Fruit fly (Drosophila melanogaster) whole organism, embryonic: Measurements from ENCODE around the gene CG18508.

ENCODE experiments used
- Abd-B ChIP-seq: fragments of 200-800 bp; sonication (Bioruptor generic); optimal IDR thresholded peaks from 2 replicates; lab custom pipeline; 2018; ENCODE audit warnings: missing biosample characterization, mild to moderate bottlenecking, missing genetic modification characterization, moderate library complexity
- Aef1 ChIP-seq: fragments of 200-800 bp; sonication (Bioruptor generic); IDR thresholded peaks from 3 replicates; pipeline ENCODE4 v1.3.6; 2022; ENCODE audit warnings: missing biosample characterization, missing genetic modification characterization
- CG10209 ChIP-seq: fragments of 200-800 bp; sonication (Bioruptor generic); optimal IDR thresholded peaks from 3 replicates; lab custom pipeline; 2017; ENCODE audit warnings: missing biosample characterization, mild to moderate bottlenecking, missing genetic modification characterization, missing genetic modification reagents
- CG10321 ChIP-seq: fragments of 200-800 bp; sonication (Bioruptor generic); IDR thresholded peaks from 2 replicates; pipeline ENCODE4 v1.3.6; 2022; ENCODE audit warnings: missing biosample characterization, missing genetic modification characterization
- CG12659 ChIP-seq: fragments of 200-800 bp; sonication (Bioruptor generic); optimal IDR thresholded peaks from 3 replicates; lab custom pipeline; 2017; ENCODE audit warnings: mild to moderate bottlenecking, missing biosample characterization, missing genetic modification reagents, missing genetic modification characterization
- CG13424 ChIP-seq: fragments of 200-800 bp; sonication (Bioruptor generic); optimal IDR thresholded peaks from 2 replicates; lab custom pipeline; 2019; ENCODE audit warnings: missing biosample characterization, mild to moderate bottlenecking, missing genetic modification characterization, moderate library complexity
- CG1647 ChIP-seq: fragments of 200-800 bp; sonication (Bioruptor generic); optimal IDR thresholded peaks from 3 replicates; lab custom pipeline; 2016; ENCODE audit warnings: missing biosample characterization, missing genetic modification characterization
- CG16779 ChIP-seq: fragments of 200-800 bp; sonication (Bioruptor generic); IDR thresholded peaks from 2 replicates; pipeline ENCODE4 v1.3.6; 2022; ENCODE audit warnings: missing biosample characterization, missing genetic modification characterization
- CG17359 ChIP-seq: fragments of 200-800 bp; sonication (Bioruptor generic); optimal IDR thresholded peaks from 3 replicates; lab custom pipeline; 2018; ENCODE audit warnings: missing biosample characterization, mild to moderate bottlenecking, missing genetic modification characterization, moderate library complexity
- CG17612 ChIP-seq: fragments of 200-800 bp; sonication (Bioruptor generic); IDR thresholded peaks from 2 replicates; pipeline ENCODE4 v1.3.6; 2022; ENCODE audit warnings: missing biosample characterization, missing genetic modification characterization
- CG31224 ChIP-seq: fragments of 200-800 bp; sonication (Bioruptor generic); IDR thresholded peaks from 2 replicates; pipeline ENCODE4 v1.3.6; 2022; ENCODE audit warnings: missing biosample characterization, missing genetic modification characterization
- CG31365 ChIP-seq: fragments of 200-800 bp; sonication (Bioruptor generic); optimal IDR thresholded peaks from 2 replicates; lab custom pipeline; 2018; ENCODE audit warnings: missing biosample characterization, mild to moderate bottlenecking, missing genetic modification characterization
- CG32532 ChIP-seq: fragments of 200-800 bp; sonication (Bioruptor generic); IDR thresholded peaks from 2 replicates; pipeline ENCODE4 v1.3.6; 2022; ENCODE audit warnings: missing biosample characterization, missing genetic modification characterization
- CG3407 ChIP-seq: fragments of 200-800 bp; sonication (Bioruptor generic); optimal IDR thresholded peaks from 2 replicates; lab custom pipeline; 2018; ENCODE audit warnings: missing biosample characterization, mild to moderate bottlenecking, missing genetic modification characterization
- CG6175 ChIP-seq: fragments of 200-800 bp; sonication (Bioruptor generic); IDR thresholded peaks from 3 replicates; pipeline ENCODE4 v1.3.6; 2022; ENCODE audit warnings: missing biosample characterization, missing genetic modification characterization
- CG6791 ChIP-seq: fragments of 200-800 bp; sonication (Bioruptor generic); IDR thresholded peaks from 3 replicates; pipeline ENCODE4 v1.3.6; 2022; ENCODE audit warnings: missing biosample characterization, missing genetic modification characterization; ENCODE audit not compliant: partially characterized antibody
- CoRest ChIP-seq: fragments of 200-800 bp; sonication (Bioruptor generic); optimal IDR thresholded peaks from 3 replicates; lab custom pipeline; 2018; ENCODE audit warnings: missing biosample characterization, mild to moderate bottlenecking, missing genetic modification characterization, moderate library complexity
- Dfd ChIP-seq, 2 experiments: fragments of >200 bp; optimal IDR thresholded peaks; 2 replicates each; lab custom pipeline; 2017; ENCODE audit warnings: missing biosample characterization in 2 of 2, missing genetic modification characterization in 2 of 2
- Dip3 ChIP-seq: fragments of 200-800 bp; sonication (Bioruptor generic); optimal IDR thresholded peaks from 3 replicates; lab custom pipeline; 2016; ENCODE audit warnings: missing biosample characterization, missing genetic modification characterization
- ERR ChIP-seq: fragments of 200-800 bp; sonication (Bioruptor generic); optimal IDR thresholded peaks from 2 replicates; lab custom pipeline; 2016; ENCODE audit warnings: missing biosample characterization, missing genetic modification characterization
- HmgD ChIP-seq: fragments of 200-800 bp; sonication (Bioruptor generic); optimal IDR thresholded peaks from 3 replicates; lab custom pipeline; 2016; ENCODE audit warnings: missing biosample characterization, missing genetic modification characterization
- Hr78 ChIP-seq, 2 experiments: fragments of 200-800 bp in 1 of 2; fragments of >200 bp in 1 of 2; sonication (Bioruptor generic) in 1 of 2; optimal IDR thresholded peaks; 2 replicates each; lab custom pipeline; 2017 to 2019; ENCODE audit warnings: missing biosample characterization in 2 of 2, missing genetic modification characterization in 2 of 2, mild to moderate bottlenecking in 1 of 2, moderate library complexity in 1 of 2
- NC2β ChIP-seq: fragments of 200-800 bp; sonication (Bioruptor generic); optimal IDR thresholded peaks from 2 replicates; lab custom pipeline; 2016; ENCODE audit warnings: missing biosample characterization, missing genetic modification characterization
- Oli ChIP-seq: fragments of 200-800 bp; sonication (Bioruptor generic); optimal IDR thresholded peaks from 2 replicates; lab custom pipeline; 2018; ENCODE audit warnings: missing biosample characterization, mild to moderate bottlenecking, missing genetic modification characterization, moderate library complexity
- Side ChIP-seq: fragments of 200-800 bp; sonication (Bioruptor generic); optimal IDR thresholded peaks from 2 replicates; lab custom pipeline; 2016; ENCODE audit warnings: missing biosample characterization, missing genetic modification characterization
- Six4 ChIP-seq: fragments of 200-800 bp; sonication (Bioruptor generic); optimal IDR thresholded peaks from 2 replicates; lab custom pipeline; 2016; ENCODE audit warnings: missing biosample characterization, missing genetic modification characterization
- crol ChIP-seq: fragments of 200-800 bp; sonication (Bioruptor generic); IDR thresholded peaks from 2 replicates; pipeline ENCODE4 v1.3.6; 2022; ENCODE audit warnings: missing biosample characterization, missing genetic modification characterization
- crp ChIP-seq, 2 experiments: fragments of 200-800 bp; sonication (Bioruptor generic); optimal IDR thresholded peaks; 2 replicates in 1 of 2; 3 replicates in 1 of 2; lab custom pipeline; 2017; ENCODE audit warnings: missing biosample characterization in 2 of 2, missing genetic modification characterization in 2 of 2, mild to moderate bottlenecking in 1 of 2, moderate library complexity in 1 of 2
- da ChIP-seq: fragments of 200-800 bp; sonication (Bioruptor generic); optimal IDR thresholded peaks from 2 replicates; lab custom pipeline; 2016; ENCODE audit warnings: missing biosample characterization, missing genetic modification characterization
- dati ChIP-seq: fragments of 200-800 bp; sonication (Bioruptor generic); IDR thresholded peaks from 2 replicates; pipeline ENCODE4 v1.3.6; 2022; ENCODE audit warnings: missing biosample characterization, missing genetic modification characterization
- emc ChIP-seq: fragments of 200-800 bp; sonication (Bioruptor generic); optimal IDR thresholded peaks from 2 replicates; lab custom pipeline; 2016; ENCODE audit warnings: missing biosample characterization, missing genetic modification characterization
- fd102C ChIP-seq: fragments of 200-800 bp; sonication (Bioruptor generic); optimal IDR thresholded peaks from 2 replicates; lab custom pipeline; 2018; ENCODE audit warnings: missing biosample characterization, mild to moderate bottlenecking, missing genetic modification characterization, moderate library complexity
- fd3F ChIP-seq: fragments of 200-800 bp; sonication (Bioruptor generic); optimal IDR thresholded peaks from 2 replicates; lab custom pipeline; 2018; ENCODE audit warnings: missing biosample characterization, mild to moderate bottlenecking, missing genetic modification characterization, moderate library complexity
- gsb ChIP-seq: fragments of 200-800 bp; sonication (Bioruptor generic); IDR thresholded peaks from 2 replicates; pipeline ENCODE4 v1.3.6; 2022; ENCODE audit warnings: missing biosample characterization, missing genetic modification characterization
- gt ChIP-seq: fragments of 200-800 bp; sonication (Bioruptor generic); IDR thresholded peaks from 2 replicates; pipeline ENCODE4 v1.3.6; 2022; ENCODE audit warnings: missing biosample characterization, missing genetic modification characterization
- insv ChIP-seq, 2 experiments: fragments of 200-800 bp; sonication (Bioruptor generic); optimal IDR thresholded peaks; 3 replicates each; lab custom pipeline; 2016 to 2018; ENCODE audit warnings: missing biosample characterization in 2 of 2, missing genetic modification characterization in 2 of 2
- kay ChIP-seq: fragments of 200-800 bp; sonication (Bioruptor generic); optimal IDR thresholded peaks from 2 replicates; lab custom pipeline; 2016; ENCODE audit warnings: missing biosample characterization, missing genetic modification characterization
- lab ChIP-seq: fragments of 200-800 bp; sonication (Bioruptor generic); optimal IDR thresholded peaks from 3 replicates; lab custom pipeline; 2017; ENCODE audit warnings: missing biosample characterization, missing genetic modification characterization, mild to moderate bottlenecking, moderate library complexity, missing genetic modification reagents
- mam ChIP-seq: fragments of 200-800 bp; sonication (Bioruptor generic); optimal IDR thresholded peaks from 3 replicates; lab custom pipeline; 2016; ENCODE audit warnings: missing biosample characterization, missing genetic modification characterization
- nerfin-2 ChIP-seq: fragments of 200-800 bp; sonication (Bioruptor generic); IDR thresholded peaks from 2 replicates; pipeline ENCODE4 v1.3.6; 2022; ENCODE audit warnings: missing biosample characterization, missing genetic modification characterization; ENCODE audit not compliant: partially characterized antibody
- nmo ChIP-seq: fragments of 200-800 bp; sonication (Bioruptor generic); optimal IDR thresholded peaks from 2 replicates; lab custom pipeline; 2018; ENCODE audit warnings: missing biosample characterization, mild to moderate bottlenecking, missing genetic modification characterization, moderate library complexity
- onecut ChIP-seq: fragments of 200-800 bp; sonication (Bioruptor generic); IDR thresholded peaks from 2 replicates; pipeline ENCODE4 v1.3.6; 2022; ENCODE audit warnings: missing biosample characterization, missing genetic modification characterization
- repo ChIP-seq: fragments of 200-800 bp; sonication (Bioruptor generic); optimal IDR thresholded peaks from 2 replicates; lab custom pipeline; 2016; ENCODE audit warnings: missing biosample characterization, missing genetic modification characterization
- rib ChIP-seq: fragments of 200-800 bp; sonication (Bioruptor generic); IDR thresholded peaks from 2 replicates; pipeline ENCODE4 v1.3.6; 2022; ENCODE audit warnings: missing biosample characterization, missing genetic modification characterization
- sr ChIP-seq: fragments of 200-800 bp; sonication (Bioruptor generic); IDR thresholded peaks from 3 replicates; pipeline ENCODE4 v1.3.6; 2022; ENCODE audit warnings: missing biosample characterization, missing genetic modification characterization
- ssp ChIP-seq: fragments of 200-800 bp; sonication (Bioruptor generic); IDR thresholded peaks from 2 replicates; pipeline ENCODE4 v1.3.6; 2022; ENCODE audit warnings: missing biosample characterization, missing genetic modification characterization
- tio ChIP-seq: fragments of 200-800 bp; sonication (Bioruptor generic); optimal IDR thresholded peaks from 2 replicates; lab custom pipeline; 2017; ENCODE audit warnings: missing biosample characterization, missing genetic modification characterization, inconsistent platforms
- tna ChIP-seq: fragments of 200-800 bp; sonication (Bioruptor generic); IDR thresholded peaks from 2 replicates; pipeline ENCODE4 v1.3.6; 2022; ENCODE audit warnings: missing biosample characterization, missing genetic modification characterization; ENCODE audit not compliant: partially characterized antibody
- vnd ChIP-seq: fragments of 200-800 bp; sonication (Bioruptor generic); IDR thresholded peaks from 3 replicates; pipeline ENCODE4 v1.3.6; 2022; ENCODE audit warnings: missing biosample characterization, missing genetic modification characterization; ENCODE audit not compliant: partially characterized antibody

CG18508 gene

DNA sequence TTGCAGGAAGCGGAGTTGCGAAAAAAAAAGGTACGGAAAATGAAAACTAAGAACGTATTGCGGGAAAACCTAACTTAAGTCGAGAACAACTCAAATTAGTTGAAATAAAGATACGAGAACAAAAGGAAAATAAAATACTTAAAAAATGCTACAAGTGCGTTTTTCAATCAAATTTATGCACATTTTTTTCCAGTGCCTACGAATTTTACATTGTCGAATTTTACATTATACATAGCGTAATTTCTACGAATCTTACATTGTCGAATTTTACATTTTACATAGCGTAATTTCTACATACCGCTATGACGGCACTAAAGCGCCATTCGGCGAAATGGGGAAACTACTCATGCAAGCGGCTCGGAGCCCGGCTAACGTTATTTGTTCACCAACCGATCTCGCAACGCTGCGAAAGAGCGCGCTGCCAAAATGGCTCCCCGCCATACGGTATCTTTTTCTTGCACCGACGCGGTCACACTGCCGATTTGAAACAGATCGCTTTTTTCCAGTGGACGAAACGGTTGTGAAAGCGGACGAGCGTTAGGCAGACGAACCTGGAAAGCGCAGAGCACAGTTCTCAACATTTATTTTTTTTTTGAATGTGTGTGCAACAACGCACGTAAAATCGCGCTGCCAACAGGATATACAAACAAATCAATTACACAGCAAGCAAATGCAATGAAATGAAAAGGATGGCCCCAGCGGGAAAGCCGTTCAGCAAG, 38.4 kb downstream of the CG18508 start, which contains the start of gene N (continued):
- TF ChIP-seq CG16779 (GFP tag; lab: Robert Waterston, UW): no peak
- no peak for TF ChIP-seq gsb (GFP tag; lab: Robert Waterston, UW)
- TF ChIP-seq CoRest (tag; lab: Kevin White, UChicago): peak; percentile 47
- TF ChIP-seq CG10321 (GFP tag; lab: Robert Waterston, UW): no peak
- TF ChIP-seq emc (GFP tag; lab: Kevin White, UChicago): no peak
- no peak for TF ChIP-seq Dfd (GFP tag; optimal IDR thresholded peaks at IDR 0.05; lab: Kevin White, UChicago)
- no peak for TF ChIP-seq crol (GFP tag; lab: Robert Waterston, UW)
- no peak for TF ChIP-seq crp (GFP tag; optimal IDR thresholded peaks at IDR 0.05; lab: Kevin White, UChicago)
- no peak for TF ChIP-seq da
- peak; percentile 73; the same call in 2 of the 3 replicates for TF ChIP-seq CG6791 (GFP tag; lab: Robert Waterston, UW)
- peak; percentile 37; the same call in 1 of the 2 replicates for TF ChIP-seq ssp
- TF ChIP-seq CG17359 (tag; lab: Kevin White, UChicago): peak; percentile 10
- TF ChIP-seq tna (GFP tag; lab: Robert Waterston, UW): peak; percentile 28; the same call in 1 of the 2 replicates
- TF ChIP-seq kay: no peak
- peak; percentile 40 for TF ChIP-seq ERR
- peak; percentile 61 for TF ChIP-seq HmgD (GFP tag; lab: Kevin White, UChicago)
- TF ChIP-seq lab (GFP tag; lab: Kevin White, UChicago): peak; percentile 43
- no peak for TF ChIP-seq fd3F (GFP tag; lab: Kevin White, UChicago)
- no peak for TF ChIP-seq Six4 (GFP tag; lab: Kevin White, UChicago)
- TF ChIP-seq CG31224: no peak
- TF ChIP-seq CG1647 (GFP tag; lab: Kevin White, UChicago): peak; percentile 49
- peak; percentile 6 for TF ChIP-seq Abd-B (GFP tag; lab: Kevin White, UChicago)
- no peak for TF ChIP-seq Aef1
- peak; percentile 44 for TF ChIP-seq mam (GFP tag; lab: Kevin White, UChicago)
- peak; percentile 8 for TF ChIP-seq tio (GFP tag; lab: Kevin White, UChicago)
- no peak for TF ChIP-seq Hr78 (GFP tag; optimal IDR thresholded peaks at IDR 0.05; lab: Kevin White, UChicago)
- peak; percentile 22; the same call in 1 of the 2 replicates for TF ChIP-seq onecut (GFP tag; lab: Robert Waterston, UW)
- peak; percentile 40 for TF ChIP-seq NC2β (GFP tag; lab: Kevin White, UChicago)
- TF ChIP-seq dati (GFP tag; lab: Robert Waterston, UW): 0 out of 2 replicates have a peak, but pooled peaks have one; percentile 12
- no peak; the same call in 2 of the 3 replicates for TF ChIP-seq sr
- no peak for TF ChIP-seq nerfin-2 (GFP tag; lab: Robert Waterston, UW)
- TF ChIP-seq CG10209 (GFP tag; lab: Kevin White, UChicago): no peak
- TF ChIP-seq repo: no peak
- TF ChIP-seq Dip3: peak; percentile 59
- peak; percentile 50 for TF ChIP-seq CG31365 (tag; lab: Kevin White, UChicago)
- 0 out of 2 replicates have a peak, but pooled peaks have one; percentile 40 for TF ChIP-seq rib (GFP tag; lab: Robert Waterston, UW)
- peak in 1 of 2 experiments; percentile 67 for TF ChIP-seq insv (GFP tag; optimal IDR thresholded peaks at IDR 0.05; lab: Kevin White, UChicago)
- peak; percentile 51 for TF ChIP-seq Oli (tag; lab: Kevin White, UChicago)
- peak; percentile 7 for TF ChIP-seq CG13424 (tag; lab: Kevin White, UChicago)
- peak; percentile 51 for TF ChIP-seq nmo (GFP tag; lab: Kevin White, UChicago)
- peak; percentile 44 for TF ChIP-seq Side (GFP tag; lab: Kevin White, UChicago)
- TF ChIP-seq CG3407 (GFP tag; lab: Kevin White, UChicago): no peak
- TF ChIP-seq fd102C (GFP tag; lab: Kevin White, UChicago): peak; percentile 42
- peak; percentile 66 for TF ChIP-seq CG32532 (GFP tag; lab: Robert Waterston, UW)
- TF ChIP-seq CG17612 (GFP tag; lab: Robert Waterston, UW): no peak
- TF ChIP-seq vnd (GFP tag; lab: Robert Waterston, UW): no peak
- TF ChIP-seq gt (GFP tag; lab: Robert Waterston, UW): no peak
- TF ChIP-seq CG12659 (GFP tag; lab: Kevin White, UChicago): peak; percentile 37
- no peak for TF ChIP-seq CG6175 (GFP tag; lab: Robert Waterston, UW)
